Worm (Caenorhabditis elegans) whole organism, young adult: ENCODE data around the gene Y44A6D.7.

Source experiments
- B0035.1 ChIP-seq: sonication (generic microtip); optimal IDR thresholded peaks from 2 replicates; lab custom pipeline; 2016; ENCODE audit warnings: missing genetic modification characterization, mild to moderate bottlenecking, missing compliant biosample characterization, missing genotype, missing genetic modification reagents
- B0261.1 ChIP-seq: sonication (generic microtip); optimal IDR thresholded peaks from 2 replicates; lab custom pipeline; 2016; ENCODE audit warnings: mild to moderate bottlenecking, missing genetic modification characterization, moderate library complexity, missing compliant biosample characterization
- C06A6.2 ChIP-seq: fragments of 200-800 bp; sonication (Bioruptor generic); conservative IDR thresholded peaks from 2 replicates; pipeline ENCODE4 v1.3.6; 2022; ENCODE audit warnings: missing genetic modification characterization, missing compliant biosample characterization
- C17E4.6 ChIP-seq: fragments of 200-800 bp; sonication (Bioruptor generic); IDR thresholded peaks from 2 replicates; pipeline ENCODE4 v1.3.6; 2022; ENCODE audit warnings: missing genetic modification reagents, missing genetic modification characterization, missing compliant biosample characterization
- F22D6.2 ChIP-seq: sonication (generic microtip); optimal IDR thresholded peaks from 2 replicates; lab custom pipeline; 2016; ENCODE audit warnings: mild to moderate bottlenecking, missing genetic modification characterization, missing compliant biosample characterization
- F33H1.4 ChIP-seq: fragments of 200-800 bp; sonication (Bioruptor generic); IDR thresholded peaks from 2 replicates; pipeline ENCODE4 v1.3.6; 2022; ENCODE audit warnings: missing genetic modification reagents, missing genetic modification characterization, missing compliant biosample characterization
- F39B2.1 ChIP-seq: fragments of 200-800 bp; sonication (Bioruptor generic); IDR thresholded peaks from 2 replicates; pipeline ENCODE4 v1.3.6; 2022; ENCODE audit warnings: missing genetic modification reagents, missing genetic modification characterization, missing compliant biosample characterization
- F49E8.2 ChIP-seq: sonication (generic microtip); optimal IDR thresholded peaks from 3 replicates; lab custom pipeline; 2017; ENCODE audit warnings: missing genetic modification characterization, mild to moderate bottlenecking, missing compliant biosample characterization, antibody characterized with exemption, moderate library complexity; ENCODE audit not compliant: insufficient read depth
- F52B5.7 ChIP-seq: sonication (generic microtip); optimal IDR thresholded peaks from 2 replicates; lab custom pipeline; 2016; ENCODE audit warnings: mild to moderate bottlenecking, missing genetic modification characterization, missing compliant biosample characterization
- T07F8.4 ChIP-seq: sonication (generic microtip); optimal IDR thresholded peaks from 2 replicates; lab custom pipeline; 2016; ENCODE audit warnings: mild to moderate bottlenecking, missing genetic modification characterization, moderate library complexity, missing compliant biosample characterization
- Y67H2A.10 ChIP-seq: fragments of 200-800 bp; sonication (Bioruptor generic); conservative IDR thresholded peaks from 2 replicates; pipeline ENCODE4 v1.3.6; 2022; ENCODE audit warnings: missing genetic modification reagents, missing genetic modification characterization, missing compliant biosample characterization
- atf-7 ChIP-seq: sonication (generic microtip); optimal IDR thresholded peaks from 2 replicates; lab custom pipeline; 2017; ENCODE audit warnings: mild to moderate bottlenecking, missing genetic modification characterization, missing compliant biosample characterization
- attf-3 ChIP-seq: fragments of 200-800 bp; sonication (Bioruptor generic); conservative IDR thresholded peaks from 2 replicates; pipeline ENCODE4 v1.3.6; 2022; ENCODE audit warnings: missing genetic modification reagents, missing genetic modification characterization, missing compliant biosample characterization
- attf-5 ChIP-seq: fragments of 200-800 bp; sonication (Bioruptor generic); optimal IDR thresholded peaks from 2 replicates; lab custom pipeline; 2018; ENCODE audit warnings: mild to moderate bottlenecking, missing genetic modification characterization, missing compliant biosample characterization
- bed-1 ChIP-seq: fragments of 200-800 bp; sonication (Bioruptor generic); IDR thresholded peaks from 2 replicates; pipeline ENCODE4 v1.3.6; 2022; ENCODE audit warnings: missing genetic modification reagents, missing genetic modification characterization, missing compliant biosample characterization
- ccch-3 ChIP-seq: fragments of 200-800 bp; sonication (Bioruptor generic); optimal IDR thresholded peaks from 2 replicates; lab custom pipeline; 2018; ENCODE audit warnings: mild to moderate bottlenecking, missing genetic modification characterization, missing compliant biosample characterization
- ceh-40 ChIP-seq: fragments of 200-800 bp; sonication (Bioruptor generic); IDR thresholded peaks from 2 replicates; pipeline ENCODE4 v1.3.6; 2022; ENCODE audit warnings: missing genetic modification characterization, missing compliant biosample characterization
- chd-7 ChIP-seq: sonication (generic microtip); optimal IDR thresholded peaks from 2 replicates; lab custom pipeline; 2016; ENCODE audit warnings: mild to moderate bottlenecking, missing genetic modification characterization, moderate library complexity, missing compliant biosample characterization
- efl-1 ChIP-seq: fragments of 150-350 bp; optimal IDR thresholded peaks from 2 replicates; lab custom pipeline; 2014; ENCODE audit warnings: missing biosample characterization, missing genetic modification reagents, missing genetic modification characterization
- egrh-3 ChIP-seq: fragments of 200-800 bp; sonication (Bioruptor generic); IDR thresholded peaks from 2 replicates; pipeline ENCODE4 v1.3.6; 2022; ENCODE audit warnings: missing genetic modification reagents, missing genetic modification characterization, missing compliant biosample characterization
- him-1 ChIP-seq: sonication (generic microtip); optimal IDR thresholded peaks from 2 replicates; lab custom pipeline; 2016; ENCODE audit warnings: missing genotype, missing genetic modification reagents, missing genetic modification characterization, missing compliant biosample characterization
- hlh-12 ChIP-seq: sonication (generic microtip); optimal IDR thresholded peaks from 2 replicates; lab custom pipeline; 2016; ENCODE audit warnings: missing genetic modification characterization, missing compliant biosample characterization
- hmg-20 ChIP-seq: fragments of 200-800 bp; sonication (Bioruptor generic); IDR thresholded peaks from 2 replicates; pipeline ENCODE4 v1.3.6; 2022; ENCODE audit warnings: missing genetic modification reagents, missing genetic modification characterization, missing compliant biosample characterization
- hsf-1 ChIP-seq: fragments of 200-800 bp; sonication (Bioruptor generic); IDR thresholded peaks from 2 replicates; pipeline ENCODE4 v1.3.6; 2022; ENCODE audit warnings: missing genetic modification reagents, missing genetic modification characterization, missing compliant biosample characterization
- lag-1 ChIP-seq: fragments of 200-800 bp; sonication (Bioruptor generic); IDR thresholded peaks from 2 replicates; pipeline ENCODE4 v1.3.6; 2022; ENCODE audit warnings: missing genetic modification reagents, missing genetic modification characterization, missing compliant biosample characterization
- let-526 ChIP-seq: fragments of 200-800 bp; sonication (Bioruptor generic); IDR thresholded peaks from 2 replicates; pipeline ENCODE4 v1.3.6; 2022; ENCODE audit warnings: missing genetic modification reagents, missing genetic modification characterization, missing compliant biosample characterization
- let-607 ChIP-seq, 2 experiments: fragments of 200-800 bp in 1 of 2; sonication (Bioruptor generic) in 1 of 2; sonication (generic microtip) in 1 of 2; optimal IDR thresholded peaks; 2 replicates each; lab custom pipeline; 2016 to 2018; ENCODE audit warnings: mild to moderate bottlenecking in 2 of 2, missing compliant biosample characterization in 2 of 2, missing genetic modification characterization in 2 of 2, moderate library complexity in 2 of 2, missing genotype in 1 of 2
- lin-40 ChIP-seq: sonication (generic microtip); optimal IDR thresholded peaks from 2 replicates; lab custom pipeline; 2016; ENCODE audit warnings: missing genetic modification characterization, mild to moderate bottlenecking, missing compliant biosample characterization, missing genotype, missing genetic modification reagents
- lir-1 ChIP-seq: fragments of 200-800 bp; sonication (Bioruptor generic); conservative IDR thresholded peaks from 2 replicates; pipeline ENCODE4 v1.3.6; 2022; ENCODE audit warnings: missing genetic modification reagents, missing genetic modification characterization, missing compliant biosample characterization
- madf-3 ChIP-seq: fragments of 200-800 bp; sonication (Bioruptor generic); IDR thresholded peaks from 2 replicates; pipeline ENCODE4 v1.3.6; 2022; ENCODE audit warnings: missing genetic modification reagents, missing genetic modification characterization, missing compliant biosample characterization
- madf-6 ChIP-seq: fragments of 200-800 bp; sonication (Bioruptor generic); IDR thresholded peaks from 2 replicates; pipeline ENCODE4 v1.3.6; 2022; ENCODE audit warnings: missing genetic modification reagents, missing genetic modification characterization, missing compliant biosample characterization
- nfyb-1 ChIP-seq: fragments of 200-800 bp; sonication (Bioruptor generic); IDR thresholded peaks from 2 replicates; pipeline ENCODE4 v1.3.6; 2022; ENCODE audit warnings: missing genetic modification reagents, missing genetic modification characterization, missing compliant biosample characterization
- nhr-179 ChIP-seq: sonication (generic microtip); optimal IDR thresholded peaks from 2 replicates; lab custom pipeline; 2016; ENCODE audit warnings: mild to moderate bottlenecking, missing genetic modification characterization, missing compliant biosample characterization
- rec-8 ChIP-seq, 2 experiments: sonication (generic microtip); optimal IDR thresholded peaks; 2 replicates each; lab custom pipeline; 2016; ENCODE audit warnings: mild to moderate bottlenecking in 2 of 2, missing genetic modification characterization in 2 of 2, missing genetic modification reagents in 2 of 2, missing genotype in 2 of 2, missing biosample characterization in 1 of 2, missing compliant biosample characterization in 1 of 2, moderate library complexity in 1 of 2
- repo-1 ChIP-seq: sonication (generic microtip); optimal IDR thresholded peaks from 2 replicates; lab custom pipeline; 2017; ENCODE audit warnings: mild to moderate bottlenecking, missing genetic modification characterization, missing compliant biosample characterization
- rpc-1 ChIP-seq, 2 experiments: fragments of 150-350 bp in 1 of 2; sonication (generic microtip) in 1 of 2; optimal IDR thresholded peaks; 2 replicates each; lab custom pipeline; 2014 to 2018; ENCODE audit warnings: missing biosample characterization in 1 of 2, missing genetic modification characterization in 1 of 2, missing genetic modification reagents in 1 of 2, missing genotype in 1 of 2
- unc-62 ChIP-seq: fragments of 150-350 bp; optimal IDR thresholded peaks from 2 replicates; lab custom pipeline; 2014; ENCODE audit warnings: missing biosample characterization, missing genetic modification reagents, missing genetic modification characterization
- zfh-2 ChIP-seq: fragments of 200-800 bp; sonication (Bioruptor generic); conservative IDR thresholded peaks from 2 replicates; pipeline ENCODE4 v1.3.6; 2022; ENCODE audit warnings: missing genetic modification reagents, missing genetic modification characterization, missing compliant biosample characterization
- ztf-25 ChIP-seq: fragments of 200-800 bp; sonication (Bioruptor generic); IDR thresholded peaks from 2 replicates; pipeline ENCODE4 v1.3.6; 2022; ENCODE audit warnings: missing genetic modification reagents, missing genetic modification characterization, missing compliant biosample characterization
- ztf-28 ChIP-seq: fragments of 200-800 bp; sonication (Bioruptor generic); IDR thresholded peaks from 2 replicates; pipeline ENCODE4 v1.3.6; 2022; ENCODE audit warnings: missing genetic modification reagents, missing genetic modification characterization, missing compliant biosample characterization
- ztf-6 ChIP-seq: fragments of 200-800 bp; sonication (Bioruptor generic); IDR thresholded peaks from 2 replicates; pipeline ENCODE4 v1.3.6; 2022; ENCODE audit warnings: missing genetic modification reagents, missing genetic modification characterization, missing compliant biosample characterization

Gene Y44A6D.7

ce11 chrV:20815842-20816241 is 1.3 kb downstream of the Y44A6D.7 start, which contains the start of gene sshk-1:
sshk-1 (plus strand) TSS chrV:20816142.
- no peak for TF ChIP-seq madf-6 (GFP tag; lab: Robert Waterston, UW)
- no peak for TF ChIP-seq nfyb-1 (GFP tag; lab: Robert Waterston, UW)
- TF ChIP-seq ceh-40 (GFP tag; lab: Robert Waterston, UW): no peak
- no peak for TF ChIP-seq F39B2.1
- no peak for TF ChIP-seq F49E8.2 (tag; lab: Kevin White, UChicago)
- no peak for TF ChIP-seq rpc-1 (optimal IDR thresholded peaks at IDR 0.05; lab: Kevin White, UChicago)
- no peak for TF ChIP-seq rpc-1 (tag; optimal IDR thresholded peaks at IDR 0.05; lab: Kevin White, UChicago)
- no peak for TF ChIP-seq attf-5 (GFP tag; lab: Kevin White, UChicago)
- no peak for TF ChIP-seq ztf-6 (GFP tag; lab: Robert Waterston, UW)
- TF ChIP-seq let-526: no peak
- TF ChIP-seq B0261.1 (tag; lab: Kevin White, UChicago): no peak
- TF ChIP-seq nhr-179: no peak
- TF ChIP-seq F33H1.4 (GFP tag; lab: Robert Waterston, UW): no peak
- TF ChIP-seq C06A6.2 (GFP tag; lab: Robert Waterston, UW): no peak
- no peak for TF ChIP-seq T07F8.4

- TF ChIP-seq egrh-3 (no peak), Y67H2A.10 (GFP tag; lab: Robert Waterston, UW) (no peak), rpc-1 (optimal IDR thresholded peaks at IDR 0.05; lab: Kevin White, UChicago) (no peak), rpc-1 (tag; optimal IDR thresholded peaks at IDR 0.05; lab: Kevin White, UChicago) (no peak), nhr-179 (no peak), hsf-1 (no peak), hmg-20 (GFP tag; lab: Robert Waterston, UW) (no peak), B0261.1 (tag; lab: Kevin White, UChicago) (no peak), ccch-3 (GFP tag; lab: Kevin White, UChicago) (no peak), lin-40 (tag; lab: Kevin White, UChicago) (no peak)
Observed at ce11 chrV:20820033-20820432, 5.5 kb downstream of the Y44A6D.7 start, which contains the start of gene T03D8.6. T03D8.6 (minus strand) TSS chrV:20820330.

- no peak for TF ChIP-seq ztf-25 (GFP tag; lab: Robert Waterston, UW)
- TF ChIP-seq chd-7 (tag; lab: Kevin White, UChicago): no peak
- no peak for TF ChIP-seq him-1 (tag; lab: Kevin White, UChicago)
- TF ChIP-seq repo-1 (tag; lab: Kevin White, UChicago): no peak
- no peak for TF ChIP-seq F22D6.2
- no peak for TF ChIP-seq ztf-28 (GFP tag; lab: Robert Waterston, UW)
- no peak for TF ChIP-seq F52B5.7
- TF ChIP-seq zfh-2 (GFP tag; lab: Robert Waterston, UW): no peak
- TF ChIP-seq atf-7 (tag; lab: Kevin White, UChicago): no peak
- TF ChIP-seq, all 124 proteins: peak for 0
Observed at ce11 chrV:20824962-20825609, 10.6 kb downstream of the Y44A6D.7 start, which contains the start of the genes gcy-22 and grl-14. gcy-22 (minus strand) TSS chrV:20825062. grl-14 (plus strand) TSS chrV:20825559.

ce11 chrV:20826618-20827017 is 12.1 kb downstream of the Y44A6D.7 start:
- TF ChIP-seq attf-3 (GFP tag; lab: Robert Waterston, UW): no peak
- TF ChIP-seq lir-1 (GFP tag; lab: Robert Waterston, UW): no peak
- TF ChIP-seq rec-8 (tag; optimal IDR thresholded peaks at IDR 0.05; lab: Kevin White, UChicago): no peak
- TF ChIP-seq rpc-1 (optimal IDR thresholded peaks at IDR 0.05; lab: Kevin White, UChicago): no peak
- TF ChIP-seq rpc-1 (tag; optimal IDR thresholded peaks at IDR 0.05; lab: Kevin White, UChicago): no peak
- TF ChIP-seq hlh-12 (tag; lab: Kevin White, UChicago): no peak
- TF ChIP-seq C17E4.6 (GFP tag; lab: Robert Waterston, UW): no peak
- TF ChIP-seq hmg-20 (GFP tag; lab: Robert Waterston, UW): no peak
- TF ChIP-seq efl-1 (GFP tag; lab: Kevin White, UChicago): no peak
- no peak for TF ChIP-seq madf-3 (GFP tag; lab: Robert Waterston, UW)
- TF ChIP-seq let-607 (tag; optimal IDR thresholded peaks at IDR 0.05; lab: Kevin White, UChicago): no peak
- TF ChIP-seq unc-62: no peak
- TF ChIP-seq T07F8.4: no peak
- TF ChIP-seq zfh-2 (GFP tag; lab: Robert Waterston, UW): no peak
- no peak for TF ChIP-seq bed-1
- no peak for TF ChIP-seq F22D6.2
- no peak for TF ChIP-seq lag-1 (GFP tag; lab: Robert Waterston, UW)
- TF ChIP-seq B0035.1 (tag; lab: Kevin White, UChicago): no peak
